Worm (Caenorhabditis elegans): ENCODE results near the gene F13C5.3.

F13C5.3 gene

DNA sequence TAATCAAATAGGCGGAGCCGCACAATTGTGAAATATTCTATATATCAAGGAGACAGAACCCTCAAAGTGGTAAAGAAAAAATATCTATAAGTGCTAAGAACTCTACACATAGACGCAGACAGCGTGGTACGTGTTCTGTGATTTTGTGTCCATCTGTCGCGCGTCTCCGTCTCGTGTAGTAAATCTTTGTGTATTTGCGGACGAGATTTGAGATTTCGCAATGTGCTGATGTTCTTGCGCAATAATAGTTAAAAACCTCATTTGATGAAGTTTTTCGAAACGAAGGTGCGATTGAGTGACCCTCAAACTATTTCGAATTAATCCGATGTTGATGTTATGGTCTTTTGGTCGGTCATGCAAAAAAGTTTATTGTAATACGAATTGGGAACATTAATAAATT is 26.1 kb downstream of the F13C5.3 start (continued):
- TF ChIP-seq ceh-28 (tag; optimal IDR thresholded peaks at IDR 0.05) (peak; percentile 38), nhr-23 (tag; optimal IDR thresholded peaks at IDR 0.05) (peak; percentile 40), unc-62 (GFP tag; optimal IDR thresholded peaks at IDR 0.05) (no peak), egl-27 (tag; optimal IDR thresholded peaks at IDR 0.05) (no peak), eor-1 (tag; optimal IDR thresholded peaks at IDR 0.05) (no peak), elt-1 (tag; optimal IDR thresholded peaks at IDR 0.05) (no peak), fkh-2 (tag; optimal IDR thresholded peaks at IDR 0.05) (no peak), nhr-67 (tag; optimal IDR thresholded peaks at IDR 0.05) (no peak)

DNA sequence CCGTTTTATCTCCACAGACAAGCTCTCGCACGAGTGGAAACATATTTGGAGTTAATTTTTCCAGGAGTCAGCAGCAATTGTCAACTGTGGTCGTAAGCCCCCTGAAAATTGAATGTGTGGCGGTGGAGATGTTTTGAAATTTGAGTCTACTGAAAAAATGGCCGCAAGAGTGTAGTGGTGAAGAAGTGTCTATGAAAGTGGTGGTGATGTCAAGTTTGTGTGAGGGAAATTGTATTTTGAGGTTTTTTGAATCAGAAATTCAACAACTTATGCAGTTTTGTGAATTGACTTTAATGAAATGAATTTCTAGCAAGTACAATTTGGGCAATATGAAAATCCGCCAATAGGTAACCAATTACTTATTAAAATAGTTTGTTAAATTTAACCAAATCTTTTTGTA is 26.8 kb downstream of the F13C5.3 start, which contains the start of gene mrp-2:
TSS of gene mrp-2 (minus strand) at position 101 of the 400 bp plus-strand sequence.
- TF ChIP-seq ztf-11 (tag; optimal IDR thresholded peaks at IDR 0.05) (no peak), lsy-12 (tag; optimal IDR thresholded peaks at IDR 0.05) (no peak), jun-1 (tag; optimal IDR thresholded peaks at IDR 0.05) (no peak), lin-39 (tag; optimal IDR thresholded peaks at IDR 0.05) (no peak), fkh-10 (GFP tag; optimal IDR thresholded peaks at IDR 0.05) (no peak), nhr-76 (tag; optimal IDR thresholded peaks at IDR 0.05) (no peak), ztf-4 (tag; optimal IDR thresholded peaks at IDR 0.05) (no peak), fos-1 (tag; optimal IDR thresholded peaks at IDR 0.05) (no peak), elt-2 (tag; optimal IDR thresholded peaks at IDR 0.05) (no peak), nhr-43 (tag; optimal IDR thresholded peaks at IDR 0.05; ENCODE audit: poor library complexity, severe bottlenecking) (no peak), elt-3 (tag; optimal IDR thresholded peaks at IDR 0.05) (no peak), nhr-67 (tag; optimal IDR thresholded peaks at IDR 0.05) (no peak)

DNA sequence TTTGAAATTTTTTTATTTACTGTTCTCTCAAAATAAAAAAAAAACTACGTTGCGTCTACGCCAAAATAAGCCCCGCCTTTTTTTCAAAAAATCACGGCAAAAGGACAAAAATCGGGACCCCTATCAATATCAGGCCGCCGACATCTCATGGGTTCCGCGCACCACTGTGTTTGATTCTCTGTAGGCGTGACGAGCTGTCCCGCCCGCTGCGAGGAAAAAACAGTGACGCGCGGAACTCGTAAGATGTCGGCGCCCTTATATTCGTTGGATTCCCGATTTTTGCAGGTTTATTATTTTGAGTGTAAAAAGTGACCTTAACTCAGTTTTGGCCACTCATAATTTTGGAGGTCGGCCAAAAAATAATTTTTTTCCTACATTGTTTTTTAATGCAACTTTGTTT is 28.0 kb downstream of the F13C5.3 start:
- no peak for TF ChIP-seq pqm-1 (tag; optimal IDR thresholded peaks at IDR 0.05)
- TF ChIP-seq lin-39 (tag; optimal IDR thresholded peaks at IDR 0.05): no peak
- no peak for TF ChIP-seq nhr-25 (tag; optimal IDR thresholded peaks at IDR 0.05)
- no peak for TF ChIP-seq elt-1 (tag; optimal IDR thresholded peaks at IDR 0.05)

DNA sequence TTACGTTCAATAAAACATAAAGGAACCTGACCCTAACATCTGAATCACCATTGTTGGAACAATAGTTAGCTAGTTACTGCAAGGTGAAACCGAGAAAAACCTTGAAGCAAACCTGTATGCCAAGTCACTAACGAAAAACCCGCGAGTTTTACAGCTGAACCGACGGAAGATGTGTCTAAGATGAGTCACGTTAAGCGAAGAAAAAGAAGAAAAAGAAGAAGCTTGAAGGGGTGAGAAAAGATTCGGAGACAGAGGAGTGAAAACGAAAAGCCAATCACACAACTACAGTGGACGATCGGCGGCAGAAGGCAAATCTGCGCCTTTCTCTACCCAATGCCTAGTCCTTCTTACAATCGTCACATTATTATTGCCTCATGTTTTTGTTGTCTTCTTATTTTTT is 41.5 kb downstream of the F13C5.3 start, which contains the start of gene nas-38:
TSS of gene nas-38 (plus strand) at position 301 of the 400 bp plus-strand sequence.
- TF ChIP-seq nhr-25 (tag; optimal IDR thresholded peaks at IDR 0.05) (peak; percentile 81), elt-1 (tag; optimal IDR thresholded peaks at IDR 0.05) (no peak)

DNA sequence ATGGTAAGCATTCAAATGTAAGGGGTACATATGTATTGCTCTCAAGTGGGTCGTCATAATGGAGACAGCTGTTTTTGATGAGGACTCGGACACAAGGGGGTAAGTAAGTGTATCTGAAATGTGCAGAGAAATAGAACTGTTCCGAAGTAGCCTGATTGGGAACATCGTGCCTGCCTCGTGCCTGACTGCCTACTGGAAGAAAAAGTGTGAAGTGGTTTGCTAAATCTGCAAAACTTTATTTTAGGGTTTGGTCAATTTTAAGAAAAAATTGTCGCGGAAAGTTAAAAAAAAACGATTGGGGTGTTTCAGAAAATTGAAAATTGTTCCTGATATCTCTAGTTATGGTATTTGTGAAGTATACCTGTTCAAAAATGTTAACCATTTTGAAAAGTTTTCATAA is 42.2 kb downstream of the F13C5.3 start, which contains the start of gene hlh-19:
TSS of gene hlh-19 (minus strand) at position 101 of the 400 bp plus-strand sequence.
- no peak for TF ChIP-seq nhr-43 (tag; optimal IDR thresholded peaks at IDR 0.05; ENCODE audit: poor library complexity, severe bottlenecking)
- TF ChIP-seq lsy-12 (tag; optimal IDR thresholded peaks at IDR 0.05): no peak
- TF ChIP-seq nhr-25 (tag; optimal IDR thresholded peaks at IDR 0.05): no peak
- no peak for TF ChIP-seq hmg-11 (tag; optimal IDR thresholded peaks at IDR 0.05)
- TF ChIP-seq mml-1 (tag; optimal IDR thresholded peaks at IDR 0.05): no peak
- TF ChIP-seq jun-1 (tag; optimal IDR thresholded peaks at IDR 0.05): no peak
- no peak for TF ChIP-seq aly-2 (tag; optimal IDR thresholded peaks at IDR 0.05)
- TF ChIP-seq ceh-9 (tag; optimal IDR thresholded peaks at IDR 0.05): no peak
- no peak for TF ChIP-seq egl-27 (tag; optimal IDR thresholded peaks at IDR 0.05)

DNA sequence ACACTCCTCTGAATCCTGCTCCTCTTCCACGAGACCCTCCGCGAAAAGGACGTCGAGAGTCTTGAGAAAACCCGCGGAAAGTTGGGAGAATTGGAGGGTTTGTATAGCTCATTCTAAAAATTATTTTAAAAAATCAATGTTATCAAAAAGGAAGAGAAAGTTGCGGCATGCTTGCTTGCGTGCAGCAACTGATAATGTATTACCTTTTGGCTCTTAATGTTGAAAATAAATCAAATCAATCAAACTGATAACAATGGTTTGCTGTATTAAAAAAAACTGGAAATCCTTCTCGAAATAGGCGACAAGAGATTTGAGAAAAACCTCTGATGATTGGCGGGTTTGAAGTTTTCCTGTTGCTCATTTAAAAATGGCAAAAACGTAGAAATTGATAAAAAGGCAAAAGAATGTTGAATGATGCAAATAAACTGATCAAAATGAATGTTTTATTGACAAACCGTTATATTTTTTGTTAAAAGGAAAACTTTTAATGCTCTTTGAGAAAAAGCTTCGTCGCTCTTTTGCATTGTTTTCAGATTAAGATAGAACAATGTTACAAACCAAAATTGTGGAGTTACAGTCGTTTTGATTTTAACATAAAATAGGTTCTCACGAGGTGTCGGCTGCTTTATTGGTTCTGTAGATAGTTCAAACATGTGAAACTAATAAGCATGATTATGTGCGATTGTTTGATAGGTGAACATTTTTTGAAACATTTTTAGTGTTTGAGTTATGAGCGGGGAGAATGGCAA is 44.2 kb downstream of the F13C5.3 start:
- TF ChIP-seq pha-4 (tag; optimal IDR thresholded peaks at IDR 0.05) (no peak), sea-2 (GFP tag; optimal IDR thresholded peaks at IDR 0.05) (no peak), zag-1 (tag; optimal IDR thresholded peaks at IDR 0.05) (no peak), ceh-9 (tag; optimal IDR thresholded peaks at IDR 0.05) (no peak), ztf-11 (tag; optimal IDR thresholded peaks at IDR 0.05) (no peak), eor-1 (tag; optimal IDR thresholded peaks at IDR 0.05) (no peak), elt-1 (tag; optimal IDR thresholded peaks at IDR 0.05) (no peak), nhr-11 (tag; optimal IDR thresholded peaks at IDR 0.05) (no peak), fkh-10 (GFP tag; optimal IDR thresholded peaks at IDR 0.05) (no peak), fos-1 (tag; optimal IDR thresholded peaks at IDR 0.05) (no peak), pqm-1 (tag; optimal IDR thresholded peaks at IDR 0.05) (peak; percentile 6), elt-2 (tag; optimal IDR thresholded peaks at IDR 0.05) (peak; percentile 79), unc-62 (GFP tag; optimal IDR thresholded peaks at IDR 0.05) (no peak)

Measured in whole organism, L3 larva.